Worm (Caenorhabditis elegans): Measurements from ENCODE around the gene T02C12.5.

- TF ChIP-seq fkh-10 (GFP tag; optimal IDR thresholded peaks at IDR 0.05): no peak
- no peak for TF ChIP-seq ceh-9 (tag; optimal IDR thresholded peaks at IDR 0.05)
- TF ChIP-seq egl-27 (tag; optimal IDR thresholded peaks at IDR 0.05): no peak
- no peak for TF ChIP-seq nhr-12 (tag; optimal IDR thresholded peaks at IDR 0.05)
- TF ChIP-seq nhr-67 (tag; optimal IDR thresholded peaks at IDR 0.05): no peak
- no peak for TF ChIP-seq nhr-11 (tag; optimal IDR thresholded peaks at IDR 0.05)
- TF ChIP-seq unc-39 (tag; optimal IDR thresholded peaks at IDR 0.05): no peak
- no peak for TF ChIP-seq ztf-11 (tag; optimal IDR thresholded peaks at IDR 0.05)
Measured at ce11 chrIII:4039775-4040174, 11.8 kb upstream of the T02C12.5 start.
